Fruit fly (Drosophila melanogaster) whole organism, embryonic: ENCODE measurements around the gene CG44040.
A peak's percentile ranks its signal among the peaks of the same experiment; 100 is the strongest.

Experiments used
- Adf1 ChIP-seq: fragments of 200-800 bp; sonication (Bioruptor generic); IDR thresholded peaks from 2 replicates; pipeline ENCODE4 v1.3.6; 2022; ENCODE audit warnings: missing biosample characterization, missing genetic modification characterization
- Aef1 ChIP-seq: fragments of 200-800 bp; sonication (Bioruptor generic); IDR thresholded peaks from 3 replicates; pipeline ENCODE4 v1.3.6; 2022; ENCODE audit warnings: missing biosample characterization, missing genetic modification characterization
- Bgb ChIP-seq: fragments of 200-800 bp; sonication (Bioruptor generic); IDR thresholded peaks from 2 replicates; pipeline ENCODE4 v1.3.6; 2022; ENCODE audit warnings: missing biosample characterization, missing genetic modification characterization; ENCODE audit not compliant: partially characterized antibody
- CG11398 ChIP-seq: fragments of 200-800 bp; sonication (Bioruptor generic); optimal IDR thresholded peaks from 2 replicates; lab custom pipeline; 2016; ENCODE audit warnings: missing biosample characterization, missing genetic modification characterization
- CG14441 ChIP-seq: fragments of 200-800 bp; sonication (Bioruptor generic); IDR thresholded peaks from 2 replicates; pipeline ENCODE4 v1.3.6; 2022; ENCODE audit warnings: missing biosample characterization, missing genetic modification characterization
- CG14965 ChIP-seq: fragments of 200-800 bp; sonication (Bioruptor generic); optimal IDR thresholded peaks from 2 replicates; lab custom pipeline; 2016; ENCODE audit warnings: missing biosample characterization, missing genetic modification characterization, borderline replicate concordance
- CG15269 ChIP-seq: fragments of 200-800 bp; sonication (Bioruptor generic); optimal IDR thresholded peaks from 2 replicates; lab custom pipeline; 2018; ENCODE audit warnings: missing biosample characterization, mild to moderate bottlenecking, missing genetic modification characterization, moderate library complexity
- CG32767 ChIP-seq: fragments of 200-800 bp; sonication (Bioruptor generic); IDR thresholded peaks from 2 replicates; pipeline ENCODE4 v1.3.6; 2022; ENCODE audit warnings: missing biosample characterization, missing genetic modification characterization
- CG3726 ChIP-seq: fragments of 200-800 bp; sonication (Bioruptor generic); IDR thresholded peaks from 3 replicates; pipeline ENCODE4, ENCODE4 v1.3.6; 2022; ENCODE audit warnings: missing biosample characterization, missing genetic modification characterization
- CG4707 ChIP-seq: fragments of 200-800 bp; sonication (Bioruptor generic); optimal IDR thresholded peaks from 2 replicates; lab custom pipeline; 2018; ENCODE audit warnings: missing biosample characterization, mild to moderate bottlenecking, missing genetic modification characterization, moderate library complexity
- CG5953 ChIP-seq: fragments of 200-800 bp; sonication (Bioruptor generic); IDR thresholded peaks from 2 replicates; pipeline ENCODE4 v1.3.6; 2022; ENCODE audit warnings: missing biosample characterization, missing genetic modification characterization
- CG6254 ChIP-seq: fragments of 200-800 bp; sonication (Bioruptor generic); optimal IDR thresholded peaks from 3 replicates; lab custom pipeline; 2017; ENCODE audit warnings: mild to moderate bottlenecking, missing biosample characterization, missing genetic modification reagents, missing genetic modification characterization
- CG7271 ChIP-seq: fragments of 200-800 bp; sonication (Bioruptor generic); optimal IDR thresholded peaks from 2 replicates; lab custom pipeline; 2018; ENCODE audit warnings: missing biosample characterization, mild to moderate bottlenecking, missing genetic modification characterization, moderate library complexity
- CG7556 ChIP-seq: fragments of 200-800 bp; sonication (Bioruptor generic); optimal IDR thresholded peaks from 2 replicates; lab custom pipeline; 2017; ENCODE audit warnings: missing biosample characterization, mild to moderate bottlenecking, missing genetic modification characterization
- CG7786 ChIP-seq: fragments of 200-800 bp; sonication (Bioruptor generic); optimal IDR thresholded peaks from 2 replicates; lab custom pipeline; 2016; ENCODE audit warnings: missing biosample characterization, missing genetic modification characterization
- CG7928 ChIP-seq: fragments of 200-800 bp; sonication (Bioruptor generic); optimal IDR thresholded peaks from 2 replicates; lab custom pipeline; 2017; ENCODE audit warnings: missing biosample characterization, mild to moderate bottlenecking, missing genetic modification characterization
- CG9727 ChIP-seq: fragments of 200-800 bp; sonication (Bioruptor generic); optimal IDR thresholded peaks from 3 replicates; lab custom pipeline; 2017; ENCODE audit warnings: missing biosample characterization, mild to moderate bottlenecking, missing genetic modification characterization
- CTCF ChIP-seq: fragments of 200-800 bp; sonication (Bioruptor generic); optimal IDR thresholded peaks from 2 replicates; lab custom pipeline; 2017; ENCODE audit warnings: missing biosample characterization, mild to moderate bottlenecking, missing genetic modification characterization, moderate library complexity
- D ChIP-seq, 2 experiments: fragments of 200-800 bp in 1 of 2; fragments of >200 bp in 1 of 2; sonication (Bioruptor generic) in 1 of 2; optimal IDR thresholded peaks; 2 replicates in 1 of 2; 3 replicates in 1 of 2; lab custom pipeline; 2017; ENCODE audit warnings: mild to moderate bottlenecking in 1 of 2, missing biosample characterization in 1 of 2, missing genetic modification characterization in 1 of 2, missing genetic modification reagents in 1 of 2
- Dip3 ChIP-seq: fragments of 200-800 bp; sonication (Bioruptor generic); optimal IDR thresholded peaks from 3 replicates; lab custom pipeline; 2016; ENCODE audit warnings: missing biosample characterization, missing genetic modification characterization
- E2f2 ChIP-seq: fragments of 200-800 bp; sonication (Bioruptor generic); IDR thresholded peaks from 2 replicates; pipeline ENCODE4 v1.3.6; 2022; ENCODE audit warnings: missing biosample characterization, missing genetic modification characterization
- ERR ChIP-seq: fragments of 200-800 bp; sonication (Bioruptor generic); optimal IDR thresholded peaks from 2 replicates; lab custom pipeline; 2016; ENCODE audit warnings: missing biosample characterization, missing genetic modification characterization
- Fer1 ChIP-seq: fragments of 200-800 bp; sonication (Bioruptor generic); optimal IDR thresholded peaks from 2 replicates; lab custom pipeline; 2017; ENCODE audit warnings: missing biosample characterization, mild to moderate bottlenecking, missing genetic modification characterization
- Gug ChIP-seq: fragments of 200-800 bp; sonication (Bioruptor generic); IDR thresholded peaks from 4 replicates; pipeline ENCODE4 v1.3.6; 2022; ENCODE audit warnings: missing biosample characterization, missing genetic modification characterization
- Hr3 ChIP-seq: fragments of 200-800 bp; sonication (Bioruptor generic); optimal IDR thresholded peaks from 3 replicates; lab custom pipeline; 2016; ENCODE audit warnings: missing biosample characterization, missing genetic modification characterization
- Hr78 ChIP-seq, 2 experiments: fragments of 200-800 bp in 1 of 2; fragments of >200 bp in 1 of 2; sonication (Bioruptor generic) in 1 of 2; optimal IDR thresholded peaks; 2 replicates each; lab custom pipeline; 2017 to 2019; ENCODE audit warnings: missing biosample characterization in 2 of 2, missing genetic modification characterization in 2 of 2, mild to moderate bottlenecking in 1 of 2, moderate library complexity in 1 of 2
- Mes4 ChIP-seq: fragments of 200-800 bp; sonication (Bioruptor generic); optimal IDR thresholded peaks from 2 replicates; lab custom pipeline; 2016; ENCODE audit warnings: missing biosample characterization, missing genetic modification characterization
- Mrtf ChIP-seq: fragments of 200-800 bp; sonication (Bioruptor generic); IDR thresholded peaks from 3 replicates; pipeline ENCODE4 v1.3.6; 2022; ENCODE audit warnings: missing biosample characterization, missing genetic modification characterization
- NC2α ChIP-seq: fragments of 200-800 bp; sonication (Bioruptor generic); optimal IDR thresholded peaks from 2 replicates; lab custom pipeline; 2016; ENCODE audit warnings: missing biosample characterization, missing genetic modification characterization
- Stat92E ChIP-seq, 3 experiments: fragments of >200 bp in 2 of 3; fragments of 200-800 bp in 1 of 3; sonication (Bioruptor generic) in 1 of 3; optimal IDR thresholded peaks; 2 replicates each; lab custom pipeline; 2017 to 2019; ENCODE audit warnings: missing biosample characterization in 3 of 3, missing genetic modification characterization in 3 of 3, mild to moderate bottlenecking in 1 of 3, moderate library complexity in 1 of 3
- TFAM ChIP-seq: fragments of 200-800 bp; sonication (Bioruptor generic); optimal IDR thresholded peaks from 2 replicates; lab custom pipeline; 2017; ENCODE audit warnings: missing biosample characterization, missing genetic modification characterization, inconsistent platforms
- Tbp ChIP-seq: fragments of >200 bp; optimal IDR thresholded peaks from 2 replicates; lab custom pipeline; 2018; ENCODE audit warnings: missing biosample characterization, missing genetic modification characterization
- ac ChIP-seq: fragments of 200-800 bp; sonication (Bioruptor generic); optimal IDR thresholded peaks from 3 replicates; lab custom pipeline; 2017; ENCODE audit warnings: missing biosample characterization, mild to moderate bottlenecking, missing genetic modification characterization
- amos ChIP-seq: fragments of 200-800 bp; sonication (Bioruptor generic); IDR thresholded peaks from 2 replicates; pipeline ENCODE4 v1.3.6; 2022; ENCODE audit warnings: missing biosample characterization, missing genetic modification characterization; ENCODE audit not compliant: partially characterized antibody
- cato ChIP-seq: fragments of 200-800 bp; sonication (Bioruptor generic); optimal IDR thresholded peaks from 2 replicates; lab custom pipeline; 2016; ENCODE audit warnings: missing biosample characterization, missing genetic modification characterization, borderline replicate concordance
- cg ChIP-seq: fragments of 200-800 bp; sonication (Bioruptor generic); optimal IDR thresholded peaks from 3 replicates; lab custom pipeline; 2019; ENCODE audit warnings: missing biosample characterization, mild to moderate bottlenecking, missing genetic modification characterization, moderate library complexity
- chn ChIP-seq: fragments of 200-800 bp; sonication (Bioruptor generic); optimal IDR thresholded peaks from 2 replicates; lab custom pipeline; 2016; ENCODE audit warnings: missing biosample characterization, missing genetic modification characterization
- crol ChIP-seq: fragments of 200-800 bp; sonication (Bioruptor generic); IDR thresholded peaks from 2 replicates; pipeline ENCODE4 v1.3.6; 2022; ENCODE audit warnings: missing biosample characterization, missing genetic modification characterization
- en ChIP-seq: fragments of 200-800 bp; sonication (Bioruptor generic); optimal IDR thresholded peaks from 2 replicates; lab custom pipeline; 2016; ENCODE audit warnings: missing biosample characterization, missing genetic modification characterization
- fru ChIP-seq: fragments of >200 bp; optimal IDR thresholded peaks from 2 replicates; lab custom pipeline; 2017
- gt ChIP-seq: fragments of 200-800 bp; sonication (Bioruptor generic); IDR thresholded peaks from 2 replicates; pipeline ENCODE4 v1.3.6; 2022; ENCODE audit warnings: missing biosample characterization, missing genetic modification characterization
- h ChIP-seq: fragments of >200 bp; optimal IDR thresholded peaks from 2 replicates; lab custom pipeline; 2017
- jumu ChIP-seq: fragments of 200-800 bp; sonication (Bioruptor generic); optimal IDR thresholded peaks from 3 replicates; lab custom pipeline; 2016; ENCODE audit warnings: missing biosample characterization, missing genetic modification characterization
- luna ChIP-seq: fragments of 200-800 bp; sonication (Bioruptor generic); optimal IDR thresholded peaks from 2 replicates; lab custom pipeline; 2016; ENCODE audit warnings: missing biosample characterization, missing genetic modification characterization
- maf-S ChIP-seq: fragments of 200-800 bp; sonication (Bioruptor generic); optimal IDR thresholded peaks from 2 replicates; lab custom pipeline; 2016; ENCODE audit warnings: missing biosample characterization, missing genetic modification characterization
- nmo ChIP-seq: fragments of 200-800 bp; sonication (Bioruptor generic); optimal IDR thresholded peaks from 2 replicates; lab custom pipeline; 2018; ENCODE audit warnings: missing biosample characterization, mild to moderate bottlenecking, missing genetic modification characterization, moderate library complexity
- prd ChIP-seq, 3 experiments: fragments of >200 bp in 2 of 3; fragments of 200-800 bp in 1 of 3; sonication (Bioruptor generic) in 1 of 3; optimal IDR thresholded peaks in 2 of 3; IDR thresholded peaks in 1 of 3; 2 replicates in 2 of 3; 3 replicates in 1 of 3; pipeline versions ENCODE4 v1.3.6 to Lab custom; 2017 to 2022; ENCODE audit warnings: missing biosample characterization in 1 of 3, missing genetic modification characterization in 1 of 3
- repo ChIP-seq: fragments of 200-800 bp; sonication (Bioruptor generic); optimal IDR thresholded peaks from 2 replicates; lab custom pipeline; 2016; ENCODE audit warnings: missing biosample characterization, missing genetic modification characterization
- ro ChIP-seq: fragments of 200-800 bp; sonication (Bioruptor generic); IDR thresholded peaks from 2 replicates; pipeline ENCODE4 v1.3.6; 2022; ENCODE audit warnings: missing biosample characterization, missing genetic modification characterization
- run ChIP-seq: fragments of 200-800 bp; sonication (Bioruptor generic); optimal IDR thresholded peaks from 3 replicates; lab custom pipeline; 2018; ENCODE audit warnings: missing biosample characterization, mild to moderate bottlenecking, missing genetic modification characterization
- sd ChIP-seq: fragments of 200-800 bp; sonication (Bioruptor generic); optimal IDR thresholded peaks from 3 replicates; lab custom pipeline; 2018; ENCODE audit warnings: missing biosample characterization, mild to moderate bottlenecking, missing genetic modification characterization, moderate library complexity
- zen ChIP-seq: fragments of 200-800 bp; sonication (Bioruptor generic); optimal IDR thresholded peaks from 3 replicates; lab custom pipeline; 2018; ENCODE audit warnings: missing biosample characterization, mild to moderate bottlenecking, missing genetic modification characterization, moderate library complexity

The CG44040 gene

DNA sequence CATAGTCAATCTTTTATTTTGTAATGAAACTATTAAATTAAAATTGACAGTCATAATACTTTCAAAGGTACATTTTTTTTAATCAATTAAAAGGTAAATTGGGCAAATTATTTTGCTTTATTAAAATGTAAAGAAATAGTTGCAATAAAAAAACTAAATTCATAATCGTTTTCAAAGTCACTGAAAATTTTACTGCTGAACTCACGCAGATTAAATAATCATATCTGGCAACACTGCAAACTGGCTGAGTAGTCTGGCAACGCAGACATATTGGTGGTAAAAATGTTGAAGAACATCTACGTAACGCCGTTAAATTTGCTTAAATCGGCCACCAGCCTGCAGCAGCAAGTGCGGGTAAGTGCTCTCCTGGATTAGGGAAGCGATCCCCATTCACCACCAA, 10.3 kb downstream of the CG44040 start, which contains the start of gene mRpL9 (continued):
- TF ChIP-seq Hr3 (GFP tag; lab: Kevin White, UChicago): no peak
- peak; percentile 26 for TF ChIP-seq CTCF (GFP tag; lab: Kevin White, UChicago)
- TF ChIP-seq CG7271 (tag; lab: Kevin White, UChicago): no peak
- no peak for TF ChIP-seq CG14965 (GFP tag; lab: Kevin White, UChicago)
- TF ChIP-seq Dip3 (GFP tag; lab: Kevin White, UChicago): no peak
- no peak for TF ChIP-seq h
- no peak for TF ChIP-seq gt
- TF ChIP-seq jumu (GFP tag; lab: Kevin White, UChicago): no peak
- no peak for TF ChIP-seq CG7928 (GFP tag; lab: Kevin White, UChicago)
- TF ChIP-seq crol: no peak
- TF ChIP-seq maf-S (GFP tag; lab: Kevin White, UChicago): no peak
- TF ChIP-seq nmo (GFP tag; lab: Kevin White, UChicago): peak; percentile 34
- no peak for TF ChIP-seq ro (GFP tag; lab: Robert Waterston, UW)
- peak; percentile 20 for TF ChIP-seq Fer1 (GFP tag; lab: Kevin White, UChicago)
- no peak for TF ChIP-seq Stat92E (GFP tag; optimal IDR thresholded peaks at IDR 0.05; lab: Kevin White, UChicago)
- no peak for TF ChIP-seq sd (tag; lab: Kevin White, UChicago)
- no peak for TF ChIP-seq run (tag; lab: Kevin White, UChicago)
- TF ChIP-seq NC2α (GFP tag; lab: Kevin White, UChicago): no peak
- no peak for TF ChIP-seq TFAM (GFP tag; lab: Kevin White, UChicago)
- TF ChIP-seq luna (GFP tag; lab: Kevin White, UChicago): no peak
- TF ChIP-seq CG4707 (GFP tag; lab: Kevin White, UChicago): no peak
- TF ChIP-seq Bgb (GFP tag; lab: Robert Waterston, UW): no peak
- no peak for TF ChIP-seq ERR
- TF ChIP-seq Gug: peak; percentile 41; the same call in 1 of the 4 replicates
- no peak for TF ChIP-seq CG7556 (GFP tag; lab: Kevin White, UChicago)
- no peak for TF ChIP-seq CG7786 (GFP tag; lab: Kevin White, UChicago)
- TF ChIP-seq amos (GFP tag; lab: Robert Waterston, UW): peak; percentile 26; the same call in 1 of the 2 replicates
- no peak for TF ChIP-seq CG14441 (GFP tag; lab: Robert Waterston, UW)
- TF ChIP-seq CG5953 (GFP tag; lab: Robert Waterston, UW): no peak
- TF ChIP-seq cato (GFP tag; lab: Kevin White, UChicago): no peak
- TF ChIP-seq Tbp: no peak
- TF ChIP-seq Adf1 (GFP tag; lab: Robert Waterston, UW): no peak
- TF ChIP-seq D (optimal IDR thresholded peaks at IDR 0.05; lab: Kevin White, UChicago): no peak
- TF ChIP-seq D (GFP tag; optimal IDR thresholded peaks at IDR 0.05; lab: Kevin White, UChicago): no peak
- no peak for TF ChIP-seq CG3726 (GFP tag; lab: Robert Waterston, UW)
- TF ChIP-seq Mes4 (GFP tag; lab: Kevin White, UChicago): no peak
- no peak for TF ChIP-seq zen (tag; lab: Kevin White, UChicago)
- TF ChIP-seq E2f2: peak; percentile 70
- no peak for TF ChIP-seq Mrtf (GFP tag; lab: Robert Waterston, UW)
- no peak for TF ChIP-seq CG32767 (GFP tag; lab: Robert Waterston, UW)
- no peak for TF ChIP-seq prd (optimal IDR thresholded peaks at IDR 0.05; lab: Kevin White, UChicago)
- no peak; the same call in 2 of the 3 replicates for TF ChIP-seq prd (GFP tag; IDR thresholded peaks at IDR 0.05; lab: Robert Waterston, UW)
- no peak for TF ChIP-seq Hr78 (GFP tag; optimal IDR thresholded peaks at IDR 0.05; lab: Kevin White, UChicago)
- no peak for TF ChIP-seq en (GFP tag; lab: Kevin White, UChicago)
- TF ChIP-seq repo (GFP tag; lab: Kevin White, UChicago): no peak
- no peak for TF ChIP-seq chn (GFP tag; lab: Kevin White, UChicago)
- TF ChIP-seq cg: no peak
- no peak for TF ChIP-seq ac (GFP tag; lab: Kevin White, UChicago)
- peak; percentile 0 for TF ChIP-seq CG9727 (GFP tag; lab: Kevin White, UChicago)
- no peak for TF ChIP-seq CG6254 (GFP tag; lab: Kevin White, UChicago)
- no peak for TF ChIP-seq CG15269 (tag; lab: Kevin White, UChicago)
- no peak for TF ChIP-seq CG11398
- no peak for TF ChIP-seq fru (lab: Kevin White, UChicago)
- TF ChIP-seq Aef1 (GFP tag; lab: Robert Waterston, UW): no peak
